Worm (Caenorhabditis elegans) whole organism, L3 larva: ENCODE measurements around the gene srh-113.

Experiments
- aly-2 ChIP-seq: fragments of 150-350 bp; optimal IDR thresholded peaks from 2 replicates; lab custom pipeline; 2014; ENCODE audit warnings: missing biosample characterization, missing genetic modification characterization
- ceh-16 ChIP-seq: sonication (generic microtip); optimal IDR thresholded peaks from 2 replicates; lab custom pipeline; 2017; ENCODE audit warnings: missing biosample characterization, missing genetic modification characterization
- daf-12 ChIP-seq: fragments of 150-350 bp; optimal IDR thresholded peaks from 2 replicates; lab custom pipeline; 2014; ENCODE audit warnings: missing biosample characterization, missing genetic modification reagents, missing genetic modification characterization
- egl-27 ChIP-seq: sonication (generic microtip); optimal IDR thresholded peaks from 4 replicates; lab custom pipeline; 2017; ENCODE audit warnings: missing biosample characterization, missing genetic modification reagents, missing genetic modification characterization
- egl-5 ChIP-seq: fragments of 150-350 bp; optimal IDR thresholded peaks from 2 replicates; lab custom pipeline; 2017; ENCODE audit warnings: missing biosample characterization, missing genetic modification reagents, missing genetic modification characterization, inconsistent platforms
- elt-3 ChIP-seq, 3 experiments: fragments of 150-350 bp in 1 of 3; sonication (generic microtip) in 2 of 3; optimal IDR thresholded peaks; 2 replicates in 2 of 3; 4 replicates in 1 of 3; lab custom pipeline; 2014 to 2017; ENCODE audit warnings: missing biosample characterization in 3 of 3, missing genetic modification characterization in 3 of 3
- fkh-10 ChIP-seq: sonication (generic microtip); optimal IDR thresholded peaks from 2 replicates; lab custom pipeline; 2017; ENCODE audit warnings: missing biosample characterization, missing genetic modification reagents, missing genetic modification characterization
- fkh-2 ChIP-seq: fragments of 150-350 bp; optimal IDR thresholded peaks from 2 replicates; lab custom pipeline; 2014; ENCODE audit warnings: missing biosample characterization, missing genetic modification reagents, missing genetic modification characterization
- fos-1 ChIP-seq: fragments of 150-350 bp; optimal IDR thresholded peaks from 2 replicates; lab custom pipeline; 2014; ENCODE audit warnings: missing biosample characterization, missing genetic modification characterization
- hmg-11 ChIP-seq: sonication (generic microtip); optimal IDR thresholded peaks from 2 replicates; lab custom pipeline; 2016; ENCODE audit warnings: missing genetic modification characterization, missing compliant biosample characterization
- jun-1 ChIP-seq: fragments of 150-350 bp; optimal IDR thresholded peaks from 2 replicates; lab custom pipeline; 2014; ENCODE audit warnings: missing biosample characterization, missing genetic modification reagents, missing genetic modification characterization
- lin-15B ChIP-seq: fragments of 150-350 bp; optimal IDR thresholded peaks from 2 replicates; lab custom pipeline; 2014; ENCODE audit warnings: missing biosample characterization, missing genetic modification characterization
- lin-39 ChIP-seq: fragments of 150-350 bp; optimal IDR thresholded peaks from 2 replicates; lab custom pipeline; 2018; ENCODE audit warnings: missing biosample characterization, missing genetic modification reagents, missing genetic modification characterization
- lsy-12 ChIP-seq: sonication (generic microtip); optimal IDR thresholded peaks from 2 replicates; lab custom pipeline; 2016; ENCODE audit warnings: mild to moderate bottlenecking, missing genetic modification characterization, missing compliant biosample characterization
- mdl-1 ChIP-seq: fragments of 150-350 bp; optimal IDR thresholded peaks from 2 replicates; lab custom pipeline; 2014; ENCODE audit warnings: missing biosample characterization, missing genetic modification characterization
- mml-1 ChIP-seq: fragments of 150-350 bp; sonication (generic microtip); optimal IDR thresholded peaks from 3 replicates; lab custom pipeline; 2014; ENCODE audit warnings: missing biosample characterization, missing genetic modification characterization
- nfya-1 ChIP-seq: sonication (generic microtip); optimal IDR thresholded peaks from 2 replicates; lab custom pipeline; 2017; ENCODE audit warnings: missing genetic modification characterization, mild to moderate bottlenecking, missing compliant biosample characterization, antibody characterized with exemption, moderate library complexity; ENCODE audit not compliant: insufficient read depth
- nhr-12 ChIP-seq: fragments of 150-350 bp; optimal IDR thresholded peaks from 2 replicates; lab custom pipeline; 2014; ENCODE audit warnings: missing biosample characterization, missing genetic modification characterization
- nhr-23 ChIP-seq: fragments of 150-350 bp; optimal IDR thresholded peaks from 2 replicates; lab custom pipeline; 2014; ENCODE audit warnings: missing biosample characterization, missing genetic modification reagents, missing genetic modification characterization
- nhr-237 ChIP-seq: fragments of 150-350 bp; optimal IDR thresholded peaks from 2 replicates; lab custom pipeline; 2014; ENCODE audit warnings: missing biosample characterization, missing genetic modification characterization
- nhr-25 ChIP-seq: sonication (generic microtip); optimal IDR thresholded peaks from 2 replicates; lab custom pipeline; 2017; ENCODE audit warnings: missing biosample characterization, missing genetic modification characterization
- nhr-28 ChIP-seq: fragments of 150-350 bp; optimal IDR thresholded peaks from 2 replicates; lab custom pipeline; 2014; ENCODE audit warnings: missing biosample characterization, missing genetic modification characterization
- nhr-43 ChIP-seq: sonication (generic microtip); optimal IDR thresholded peaks from 2 replicates; lab custom pipeline; 2016; ENCODE audit warnings: mild to moderate bottlenecking, missing genetic modification characterization, missing compliant biosample characterization; ENCODE audit not compliant: poor library complexity, severe bottlenecking
- nhr-67 ChIP-seq: fragments of 150-350 bp; optimal IDR thresholded peaks from 2 replicates; lab custom pipeline; 2014; ENCODE audit warnings: missing biosample characterization, missing genetic modification characterization
- nhr-77 ChIP-seq: fragments of 150-350 bp; optimal IDR thresholded peaks from 2 replicates; lab custom pipeline; 2014; ENCODE audit warnings: missing biosample characterization, missing genetic modification characterization
- pha-4 ChIP-seq: fragments of 150-350 bp; optimal IDR thresholded peaks from 2 replicates; lab custom pipeline; 2014; ENCODE audit warnings: missing biosample characterization, missing genetic modification reagents, missing genetic modification characterization
- pqm-1 ChIP-seq: fragments of 150-350 bp; optimal IDR thresholded peaks from 2 replicates; lab custom pipeline; 2017; ENCODE audit warnings: missing biosample characterization, missing genetic modification characterization, inconsistent platforms
- sea-2 ChIP-seq: fragments of 150-350 bp; sonication (generic microtip); optimal IDR thresholded peaks from 4 replicates; lab custom pipeline; 2014; ENCODE audit warnings: missing biosample characterization, missing genetic modification reagents, missing genetic modification characterization
- skn-1 ChIP-seq: fragments of 150-350 bp; optimal IDR thresholded peaks from 2 replicates; lab custom pipeline; 2014; ENCODE audit warnings: missing biosample characterization, missing genetic modification characterization
- snpc-4 ChIP-seq: fragments of 150-350 bp; optimal IDR thresholded peaks from 2 replicates; lab custom pipeline; 2014; ENCODE audit warnings: missing biosample characterization, missing genetic modification characterization
- unc-39 ChIP-seq: sonication (generic microtip); optimal IDR thresholded peaks from 4 replicates; lab custom pipeline; 2017; ENCODE audit warnings: missing biosample characterization, missing genetic modification characterization
- unc-62 ChIP-seq: fragments of 150-350 bp; sonication (generic microtip); optimal IDR thresholded peaks from 4 replicates; lab custom pipeline; 2014; ENCODE audit warnings: missing biosample characterization, missing genetic modification reagents, missing genetic modification characterization
- zag-1 ChIP-seq: fragments of 150-350 bp; optimal IDR thresholded peaks from 2 replicates; lab custom pipeline; 2014; ENCODE audit warnings: missing biosample characterization, missing genetic modification characterization
- ztf-11 ChIP-seq: fragments of 150-350 bp; optimal IDR thresholded peaks from 2 replicates; lab custom pipeline; 2014; ENCODE audit warnings: missing biosample characterization, missing genetic modification characterization
- ztf-4 ChIP-seq: fragments of 150-350 bp; optimal IDR thresholded peaks from 2 replicates; lab custom pipeline; 2014; ENCODE audit warnings: missing biosample characterization, missing genetic modification characterization

The srh-113 gene

ce11 chrV:17173738-17174137 is 39.1 kb upstream of the srh-113 start, which contains the start of gene srbc-25:
TSS of gene srbc-25 (plus strand) at chrV:17174038.
- TF ChIP-seq nhr-43 (tag; lab: Kevin White, UChicago) (no peak), nhr-25 (no peak), nhr-77 (tag; lab: Kevin White, UChicago) (no peak), fkh-10 (GFP tag; lab: Kevin White, UChicago) (no peak), hmg-11 (tag; lab: Kevin White, UChicago) (no peak)

- TF ChIP-seq skn-1 (no peak), elt-3 (tag; optimal IDR thresholded peaks at IDR 0.05; lab: Kevin White, UChicago) (no peak), daf-12 (no peak), sea-2 (GFP tag; lab: Kevin White, UChicago) (no peak), nfya-1 (tag; lab: Kevin White, UChicago) (no peak), nhr-43 (tag; lab: Kevin White, UChicago) (no peak), aly-2 (tag; lab: Kevin White, UChicago) (no peak), unc-39 (tag; lab: Kevin White, UChicago) (no peak), snpc-4 (tag; lab: Kevin White, UChicago) (no peak), fkh-10 (GFP tag; lab: Kevin White, UChicago) (no peak), fos-1 (tag; lab: Kevin White, UChicago) (no peak), lsy-12 (tag; lab: Kevin White, UChicago) (no peak), pqm-1 (no peak), lin-15B (no peak), nhr-77 (tag; lab: Kevin White, UChicago) (no peak), nhr-67 (no peak), mml-1 (tag; lab: Kevin White, UChicago) (no peak), nhr-25 (no peak), hmg-11 (tag; lab: Kevin White, UChicago) (no peak), jun-1 (tag; lab: Kevin White, UChicago) (no peak)
- TF ChIP-seq, all 47 proteins: peak for 0
Observed at ce11 chrV:17177967-17178366, 34.9 kb upstream of the srh-113 start, which contains the start of gene srsx-1. TSS of gene srsx-1 (minus strand) at chrV:17178067.

- TF ChIP-seq nhr-23 (tag; lab: Kevin White, UChicago) (no peak), unc-62 (GFP tag; lab: Kevin White, UChicago) (no peak), skn-1 (no peak), nhr-28 (no peak), fkh-2 (no peak), nhr-67 (no peak), lin-39 (tag; lab: Kevin White, UChicago) (no peak), mml-1 (tag; lab: Kevin White, UChicago) (no peak), pqm-1 (no peak), lin-15B (no peak), nhr-12 (tag; lab: Kevin White, UChicago) (no peak), ceh-16 (no peak), egl-5 (tag; lab: Kevin White, UChicago) (no peak), nfya-1 (tag; lab: Kevin White, UChicago) (no peak), mdl-1 (tag; lab: Kevin White, UChicago) (no peak)
Observed at ce11 chrV:17178457-17178856, 34.4 kb upstream of the srh-113 start, which contains the start of gene srh-174. TSS of gene srh-174 (plus strand) at chrV:17178757.

ce11 chrV:17182045-17182444 is 30.8 kb upstream of the srh-113 start, which contains the start of gene srh-159:
TSS of gene srh-159 (plus strand) at chrV:17182345.
- TF ChIP-seq egl-27 (tag; lab: Kevin White, UChicago) (no peak), daf-12 (no peak), fos-1 (tag; lab: Kevin White, UChicago) (no peak), unc-62 (GFP tag; lab: Kevin White, UChicago) (no peak), ztf-11 (no peak), ztf-4 (no peak), nhr-28 (no peak), nfya-1 (tag; lab: Kevin White, UChicago) (no peak), nhr-23 (tag; lab: Kevin White, UChicago) (no peak), zag-1 (no peak), nhr-237 (no peak), pha-4 (tag; lab: Kevin White, UChicago) (no peak), nhr-25 (no peak)
